Worm (Caenorhabditis elegans) whole organism, mixed stage, embryonic: ENCODE measurements around the gene trd-1.

ENCODE experiments used
- elt-1 ChIP-seq: sonication (generic microtip); optimal IDR thresholded peaks from 2 replicates; lab custom pipeline; 2017; ENCODE audit warnings: missing genetic modification characterization, mild to moderate bottlenecking, missing compliant biosample characterization, antibody characterized with exemption, moderate library complexity, borderline replicate concordance; ENCODE audit not compliant: insufficient read depth
- lin-13 ChIP-seq: fragments of 150-350 bp; optimal IDR thresholded peaks from 2 replicates; lab custom pipeline; 2014; ENCODE audit warnings: missing biosample characterization, missing genetic modification characterization
- lsy-2 ChIP-seq: fragments of 150-350 bp; optimal IDR thresholded peaks from 2 replicates; lab custom pipeline; 2014; ENCODE audit warnings: missing biosample characterization, missing genetic modification characterization
- nhr-237 ChIP-seq: fragments of 150-350 bp; optimal IDR thresholded peaks from 2 replicates; lab custom pipeline; 2014; ENCODE audit warnings: missing biosample characterization, missing genetic modification characterization
- pha-4 ChIP-seq: fragments of 150-350 bp; optimal IDR thresholded peaks from 2 replicates; lab custom pipeline; 2018; ENCODE audit warnings: missing biosample characterization, missing genetic modification reagents, missing genetic modification characterization
- snpc-4 ChIP-seq: fragments of 150-350 bp; optimal IDR thresholded peaks from 2 replicates; lab custom pipeline; 2014; ENCODE audit warnings: missing biosample characterization, missing genetic modification characterization
- unc-120 ChIP-seq: sonication (generic microtip); optimal IDR thresholded peaks from 2 replicates; lab custom pipeline; 2017; ENCODE audit warnings: missing genetic modification characterization, missing compliant biosample characterization; ENCODE audit not compliant: poor library complexity, severe bottlenecking
- unc-39 ChIP-seq: fragments of 150-350 bp; optimal IDR thresholded peaks from 2 replicates; lab custom pipeline; 2014; ENCODE audit warnings: missing biosample characterization, missing genetic modification characterization
- unc-62 ChIP-seq: fragments of 150-350 bp; optimal IDR thresholded peaks from 2 replicates; lab custom pipeline; 2014; ENCODE audit warnings: missing biosample characterization, missing genetic modification reagents, missing genetic modification characterization
- ztf-11 ChIP-seq: fragments of 150-350 bp; optimal IDR thresholded peaks from 2 replicates; lab custom pipeline; 2014; ENCODE audit warnings: missing biosample characterization, missing genetic modification characterization

DNA sequence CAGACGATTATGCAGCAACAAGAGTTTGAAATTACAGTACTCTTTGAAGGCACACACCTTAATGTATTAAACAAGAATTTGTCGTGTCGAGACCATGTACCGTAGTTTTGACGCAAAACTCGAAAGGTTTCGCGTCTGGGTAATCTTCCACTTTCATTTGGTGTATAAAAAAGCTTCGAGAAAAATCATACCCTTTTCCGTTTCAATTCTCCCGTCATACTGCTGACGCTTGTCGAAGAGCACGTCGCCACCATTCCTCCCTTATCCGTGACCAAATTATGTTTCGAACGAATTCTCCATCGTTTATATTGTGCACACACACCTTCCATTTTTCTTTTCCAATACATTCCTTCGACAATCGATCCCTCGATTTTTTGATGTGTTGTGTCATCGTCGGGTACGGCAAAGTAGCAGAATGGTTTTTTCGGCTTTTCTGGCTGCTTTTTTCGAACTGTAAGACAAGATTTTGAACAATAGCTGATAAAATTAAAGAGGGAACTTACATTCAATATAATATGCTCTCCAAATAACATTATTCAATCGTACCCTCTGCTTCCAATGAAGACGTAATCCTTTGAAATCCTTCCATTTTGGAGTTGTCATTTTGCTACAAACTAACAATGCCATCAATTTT, 12.1 kb upstream of the trd-1 start:
- no peak for TF ChIP-seq lsy-2 (tag; lab: Kevin White, UChicago)
- no peak for TF ChIP-seq ztf-11 (tag; lab: Kevin White, UChicago)
- TF ChIP-seq unc-39 (tag; lab: Kevin White, UChicago) = no peak
- no peak for TF ChIP-seq nhr-237 (tag; lab: Kevin White, UChicago)
- no peak for TF ChIP-seq unc-120 (tag; lab: Kevin White, UChicago)
- TF ChIP-seq lin-13 (tag; lab: Kevin White, UChicago) = no peak
- no peak for TF ChIP-seq unc-62
- TF ChIP-seq elt-1 = no peak
- no peak for TF ChIP-seq pha-4 (tag; lab: Kevin White, UChicago)
- TF ChIP-seq snpc-4 = no peak
